Worm (Caenorhabditis elegans) whole organism, L3 larva: ENCODE results near the gene K08E7.8.

Source experiments
- R02D3.7 ChIP-seq: fragments of 150-350 bp; optimal IDR thresholded peaks from 2 replicates; lab custom pipeline; 2014; ENCODE audit warnings: missing biosample characterization, missing genetic modification characterization
- ama-1 ChIP-seq: fragments of 150-350 bp; optimal IDR thresholded peaks from 2 replicates; lab custom pipeline; 2018
- ceh-28 ChIP-seq: fragments of 150-350 bp; optimal IDR thresholded peaks from 2 replicates; lab custom pipeline; 2014; ENCODE audit warnings: missing biosample characterization, missing genetic modification reagents, missing genetic modification characterization
- ceh-82 ChIP-seq: fragments of 150-350 bp; optimal IDR thresholded peaks from 2 replicates; lab custom pipeline; 2014; ENCODE audit warnings: missing biosample characterization, missing genetic modification characterization
- daf-12 ChIP-seq: fragments of 150-350 bp; optimal IDR thresholded peaks from 2 replicates; lab custom pipeline; 2014; ENCODE audit warnings: missing biosample characterization, missing genetic modification reagents, missing genetic modification characterization
- egl-5 ChIP-seq: fragments of 150-350 bp; optimal IDR thresholded peaks from 2 replicates; lab custom pipeline; 2017; ENCODE audit warnings: missing biosample characterization, missing genetic modification reagents, missing genetic modification characterization, inconsistent platforms
- elt-1 ChIP-seq: fragments of 150-350 bp; optimal IDR thresholded peaks from 2 replicates; lab custom pipeline; 2014; ENCODE audit warnings: missing biosample characterization, missing genetic modification characterization
- eor-1 ChIP-seq, 2 experiments: fragments of 150-350 bp; optimal IDR thresholded peaks; 2 replicates each; lab custom pipeline; 2014 to 2018; ENCODE audit warnings: missing biosample characterization in 2 of 2, missing genetic modification characterization in 2 of 2
- fkh-10 ChIP-seq: sonication (generic microtip); optimal IDR thresholded peaks from 2 replicates; lab custom pipeline; 2017; ENCODE audit warnings: missing biosample characterization, missing genetic modification reagents, missing genetic modification characterization
- fkh-2 ChIP-seq: fragments of 150-350 bp; optimal IDR thresholded peaks from 2 replicates; lab custom pipeline; 2014; ENCODE audit warnings: missing biosample characterization, missing genetic modification reagents, missing genetic modification characterization
- fos-1 ChIP-seq: fragments of 150-350 bp; optimal IDR thresholded peaks from 2 replicates; lab custom pipeline; 2014; ENCODE audit warnings: missing biosample characterization, missing genetic modification characterization
- hmg-11 ChIP-seq: sonication (generic microtip); optimal IDR thresholded peaks from 2 replicates; lab custom pipeline; 2016; ENCODE audit warnings: missing genetic modification characterization, missing compliant biosample characterization
- jun-1 ChIP-seq: fragments of 150-350 bp; optimal IDR thresholded peaks from 2 replicates; lab custom pipeline; 2014; ENCODE audit warnings: missing biosample characterization, missing genetic modification reagents, missing genetic modification characterization
- lin-15B ChIP-seq: fragments of 150-350 bp; optimal IDR thresholded peaks from 2 replicates; lab custom pipeline; 2014; ENCODE audit warnings: missing biosample characterization, missing genetic modification characterization
- lin-39 ChIP-seq: fragments of 150-350 bp; optimal IDR thresholded peaks from 2 replicates; lab custom pipeline; 2018; ENCODE audit warnings: missing biosample characterization, missing genetic modification reagents, missing genetic modification characterization
- lsy-12 ChIP-seq: sonication (generic microtip); optimal IDR thresholded peaks from 2 replicates; lab custom pipeline; 2016; ENCODE audit warnings: mild to moderate bottlenecking, missing genetic modification characterization, missing compliant biosample characterization
- mml-1 ChIP-seq: fragments of 150-350 bp; sonication (generic microtip); optimal IDR thresholded peaks from 3 replicates; lab custom pipeline; 2014; ENCODE audit warnings: missing biosample characterization, missing genetic modification characterization
- nfya-1 ChIP-seq: sonication (generic microtip); optimal IDR thresholded peaks from 2 replicates; lab custom pipeline; 2017; ENCODE audit warnings: missing genetic modification characterization, mild to moderate bottlenecking, missing compliant biosample characterization, antibody characterized with exemption, moderate library complexity; ENCODE audit not compliant: insufficient read depth
- nhr-12 ChIP-seq: fragments of 150-350 bp; optimal IDR thresholded peaks from 2 replicates; lab custom pipeline; 2014; ENCODE audit warnings: missing biosample characterization, missing genetic modification characterization
- nhr-23 ChIP-seq: fragments of 150-350 bp; optimal IDR thresholded peaks from 2 replicates; lab custom pipeline; 2014; ENCODE audit warnings: missing biosample characterization, missing genetic modification reagents, missing genetic modification characterization
- nhr-237 ChIP-seq: fragments of 150-350 bp; optimal IDR thresholded peaks from 2 replicates; lab custom pipeline; 2014; ENCODE audit warnings: missing biosample characterization, missing genetic modification characterization
- nhr-25 ChIP-seq: sonication (generic microtip); optimal IDR thresholded peaks from 2 replicates; lab custom pipeline; 2017; ENCODE audit warnings: missing biosample characterization, missing genetic modification characterization
- nhr-43 ChIP-seq: sonication (generic microtip); optimal IDR thresholded peaks from 2 replicates; lab custom pipeline; 2016; ENCODE audit warnings: mild to moderate bottlenecking, missing genetic modification characterization, missing compliant biosample characterization; ENCODE audit not compliant: poor library complexity, severe bottlenecking
- nhr-77 ChIP-seq: fragments of 150-350 bp; optimal IDR thresholded peaks from 2 replicates; lab custom pipeline; 2014; ENCODE audit warnings: missing biosample characterization, missing genetic modification characterization
- pha-4 ChIP-seq: fragments of 150-350 bp; optimal IDR thresholded peaks from 2 replicates; lab custom pipeline; 2014; ENCODE audit warnings: missing biosample characterization, missing genetic modification reagents, missing genetic modification characterization
- pqm-1 ChIP-seq: fragments of 150-350 bp; optimal IDR thresholded peaks from 2 replicates; lab custom pipeline; 2017; ENCODE audit warnings: missing biosample characterization, missing genetic modification characterization, inconsistent platforms
- sea-2 ChIP-seq: fragments of 150-350 bp; sonication (generic microtip); optimal IDR thresholded peaks from 4 replicates; lab custom pipeline; 2014; ENCODE audit warnings: missing biosample characterization, missing genetic modification reagents, missing genetic modification characterization
- skn-1 ChIP-seq: fragments of 150-350 bp; optimal IDR thresholded peaks from 2 replicates; lab custom pipeline; 2014; ENCODE audit warnings: missing biosample characterization, missing genetic modification characterization
- snpc-4 ChIP-seq: fragments of 150-350 bp; optimal IDR thresholded peaks from 2 replicates; lab custom pipeline; 2014; ENCODE audit warnings: missing biosample characterization, missing genetic modification characterization
- tbx-2 ChIP-seq: sonication (generic microtip); optimal IDR thresholded peaks from 2 replicates; lab custom pipeline; 2016; ENCODE audit warnings: mild to moderate bottlenecking, missing genetic modification characterization, missing compliant biosample characterization
- unc-62 ChIP-seq: fragments of 150-350 bp; sonication (generic microtip); optimal IDR thresholded peaks from 4 replicates; lab custom pipeline; 2014; ENCODE audit warnings: missing biosample characterization, missing genetic modification reagents, missing genetic modification characterization
- zag-1 ChIP-seq: fragments of 150-350 bp; optimal IDR thresholded peaks from 2 replicates; lab custom pipeline; 2014; ENCODE audit warnings: missing biosample characterization, missing genetic modification characterization
- ztf-4 ChIP-seq: fragments of 150-350 bp; optimal IDR thresholded peaks from 2 replicates; lab custom pipeline; 2014; ENCODE audit warnings: missing biosample characterization, missing genetic modification characterization

K08E7.8 gene

ce11 chrIV:12585966-12586365 is at the start of gene K08E7.8:
TSS of gene K08E7.8 (minus strand) at chrIV:12586066.
- TF ChIP-seq fos-1 (tag; lab: Kevin White, UChicago): no peak
- TF ChIP-seq elt-1 (tag; lab: Kevin White, UChicago): no peak
- no peak for TF ChIP-seq nhr-12 (tag; lab: Kevin White, UChicago)
- no peak for TF ChIP-seq nhr-237 (tag; lab: Kevin White, UChicago)
- TF ChIP-seq unc-62 (GFP tag; lab: Kevin White, UChicago): no peak
- no peak for TF ChIP-seq lin-15B (tag; lab: Kevin White, UChicago)
- TF ChIP-seq hmg-11 (tag; lab: Kevin White, UChicago): no peak
- no peak for TF ChIP-seq lin-39
- no peak for TF ChIP-seq R02D3.7 (tag; lab: Kevin White, UChicago)
- no peak for TF ChIP-seq nhr-23
- no peak for TF ChIP-seq ceh-82 (tag; lab: Kevin White, UChicago)
- no peak for TF ChIP-seq jun-1 (tag; lab: Kevin White, UChicago)
- TF ChIP-seq nhr-77 (tag; lab: Kevin White, UChicago): no peak
- no peak for TF ChIP-seq egl-5
- TF ChIP-seq fkh-2: no peak
- no peak for TF ChIP-seq nhr-43 (tag; lab: Kevin White, UChicago)
- no peak for TF ChIP-seq tbx-2
- TF ChIP-seq, all 47 proteins: peak for 0

- peak; percentile 23 for TF ChIP-seq pha-4
- peak; percentile 21 for TF ChIP-seq nfya-1
- peak; percentile 29 for TF ChIP-seq nhr-23
- no peak for TF ChIP-seq hmg-11 (tag; lab: Kevin White, UChicago)
- TF ChIP-seq pqm-1 (tag; lab: Kevin White, UChicago): no peak
- TF ChIP-seq fkh-10: no peak
- TF ChIP-seq nhr-25 (tag; lab: Kevin White, UChicago): peak; percentile 38
- TF ChIP-seq snpc-4 (tag; lab: Kevin White, UChicago): no peak
- TF ChIP-seq, all 47 proteins: peak for 4
Observed at ce11 chrIV:12633825-12634224, 48.0 kb upstream of the K08E7.8 start.

- TF ChIP-seq hmg-11 (tag; lab: Kevin White, UChicago) (peak; percentile 30), nhr-23 (no peak), zag-1 (tag; lab: Kevin White, UChicago) (no peak), lin-15B (tag; lab: Kevin White, UChicago) (no peak)
Observed at ce11 chrIV:12632430-12632829, 46.6 kb upstream of the K08E7.8 start.

- TF ChIP-seq unc-62 (GFP tag; lab: Kevin White, UChicago) (no peak), nhr-237 (tag; lab: Kevin White, UChicago) (no peak), elt-1 (tag; lab: Kevin White, UChicago) (no peak), ztf-4 (no peak), mml-1 (tag; lab: Kevin White, UChicago) (no peak), sea-2 (GFP tag; lab: Kevin White, UChicago) (no peak), skn-1 (tag; lab: Kevin White, UChicago) (no peak), lsy-12 (no peak), ceh-28 (no peak), ama-1 (lab: Kevin White, UChicago) (no peak), R02D3.7 (tag; lab: Kevin White, UChicago) (no peak), tbx-2 (no peak), nhr-12 (tag; lab: Kevin White, UChicago) (no peak), eor-1 (tag; optimal IDR thresholded peaks at IDR 0.05; lab: Kevin White, UChicago) (no peak), egl-5 (no peak), daf-12 (tag; lab: Kevin White, UChicago) (no peak)
Observed at ce11 chrIV:12630922-12631321, 45.1 kb upstream of the K08E7.8 start, which contains the start of gene ark-1. TSS of gene ark-1 (minus strand) at chrIV:12631022.

ce11 chrIV:12621483-12622078 is 35.7 kb upstream of the K08E7.8 start:
- TF ChIP-seq nfya-1 (peak; percentile 34), pha-4 (peak; percentile 16), lin-15B (tag; lab: Kevin White, UChicago) (peak; percentile 44), lin-39 (peak; percentile 23)
